Worm (Caenorhabditis elegans): ENCODE data around the gene nspd-7.
A peak's percentile ranks its signal among the peaks of the same experiment; 100 is the strongest.

The nspd-7 gene

ce11 chrIV:10252886-10253639 is 15.9 kb downstream of the nspd-7 start:
- TF ChIP-seq dmd-6 (GFP tag; IDR thresholded peaks at IDR 0.05) (peak; percentile 45), unc-62 (GFP tag; optimal IDR thresholded peaks at IDR 0.05 in 1 of 2) (peak in 1 of 2 experiments; percentile 43), unc-62 (tag; optimal IDR thresholded peaks at IDR 0.05) (no peak), F37D6.2 (tag; optimal IDR thresholded peaks at IDR 0.05) (no peak), dmd-9 (GFP tag; IDR thresholded peaks at IDR 0.05) (no peak), ama-1 (optimal IDR thresholded peaks at IDR 0.05) (no peak), dve-1 (tag; optimal IDR thresholded peaks at IDR 0.05; ENCODE audit: insufficient read depth) (peak; percentile 39), T26A8.4 (GFP tag; IDR thresholded peaks at IDR 0.05) (0 out of 2 replicates have a peak, but pooled peaks have one; percentile 17), pqm-1 (tag; optimal IDR thresholded peaks at IDR 0.05) (peak; percentile 9), lim-7 (GFP tag; IDR thresholded peaks at IDR 0.05) (no peak), daf-16 (GFP tag; optimal IDR thresholded peaks at IDR 0.05) (no peak), daf-16 (tag; optimal IDR thresholded peaks at IDR 0.05) (peak; percentile 23)

ce11 chrIV:10252350-10252792 is 16.6 kb downstream of the nspd-7 start:
- no peak; the same call in none of the 2 replicates for TF ChIP-seq egl-43 (GFP tag; IDR thresholded peaks at IDR 0.05)
- TF ChIP-seq mep-1 (tag; optimal IDR thresholded peaks at IDR 0.05): peak; percentile 92
- TF ChIP-seq lir-3 (tag; optimal IDR thresholded peaks at IDR 0.05): no peak
- TF ChIP-seq jun-1 (tag; optimal IDR thresholded peaks at IDR 0.05): peak; percentile 80
- 0 out of 2 replicates have a peak, but pooled peaks have one; percentile 50 for TF ChIP-seq zfp-3 (GFP tag; conservative IDR thresholded peaks at IDR 0.05)
- peak; percentile 45; the same call in 1 of the 2 replicates for TF ChIP-seq php-3 (GFP tag; IDR thresholded peaks at IDR 0.05)
- TF ChIP-seq tag-97 (GFP tag; IDR thresholded peaks at IDR 0.05): no peak
- no peak for TF ChIP-seq snpc-4 (tag; optimal IDR thresholded peaks at IDR 0.05)
- no peak for TF ChIP-seq lin-15B (tag; optimal IDR thresholded peaks at IDR 0.05)
- 0 out of 2 replicates have a peak, but pooled peaks have one; percentile 26 for TF ChIP-seq Y75B8A.6 (GFP tag; IDR thresholded peaks at IDR 0.05)
- peak; percentile 92 for TF ChIP-seq nhr-48 (tag; optimal IDR thresholded peaks at IDR 0.05)
- TF ChIP-seq nhr-11 (tag; optimal IDR thresholded peaks at IDR 0.05): peak; percentile 96
- TF ChIP-seq nhr-42 (GFP tag; IDR thresholded peaks at IDR 0.05): no peak
- no peak for TF ChIP-seq ZK337.2 (GFP tag; IDR thresholded peaks at IDR 0.05)
- peak; percentile 56 for TF ChIP-seq lin-13 (GFP tag; optimal IDR thresholded peaks at IDR 0.05)
- TF ChIP-seq aly-2 (tag; optimal IDR thresholded peaks at IDR 0.05): no peak
- peak; percentile 95 for TF ChIP-seq dve-1 (tag; optimal IDR thresholded peaks at IDR 0.05; ENCODE audit: insufficient read depth)
- TF ChIP-seq gei-8 (GFP tag; optimal IDR thresholded peaks at IDR 0.05): peak; percentile 73
- TF ChIP-seq fos-1 (tag; optimal IDR thresholded peaks at IDR 0.05): peak; percentile 16
- 0 out of 2 replicates have a peak, but pooled peaks have one; percentile 39 for TF ChIP-seq vab-7 (GFP tag; IDR thresholded peaks at IDR 0.05)
- TF ChIP-seq arid-1 (GFP tag; conservative IDR thresholded peaks at IDR 0.05): no peak
- peak; percentile 72 for TF ChIP-seq mxl-2 (GFP tag; conservative IDR thresholded peaks at IDR 0.05)
- TF ChIP-seq spr-1 (tag; optimal IDR thresholded peaks at IDR 0.05): peak; percentile 73
- peak; percentile 82 for TF ChIP-seq nhr-77 (tag; optimal IDR thresholded peaks at IDR 0.05)
- TF ChIP-seq saeg-2 (GFP tag; IDR thresholded peaks at IDR 0.05): 0 out of 2 replicates have a peak, but pooled peaks have one; percentile 56
- no peak for TF ChIP-seq zfp-2 (tag; optimal IDR thresholded peaks at IDR 0.05)
- 0 out of 2 replicates have a peak, but pooled peaks have one; percentile 12 for TF ChIP-seq Y105C5A.15 (GFP tag; IDR thresholded peaks at IDR 0.05)
- TF ChIP-seq nhr-237 (tag; optimal IDR thresholded peaks at IDR 0.05): no peak
- TF ChIP-seq nhr-25 (tag; optimal IDR thresholded peaks at IDR 0.05; ENCODE audit: borderline replicate concordance, insufficient read depth): peak; percentile 37
- no peak for TF ChIP-seq snpc-1.2 (GFP tag; IDR thresholded peaks at IDR 0.05)
- TF ChIP-seq pqm-1 (tag; optimal IDR thresholded peaks at IDR 0.05): peak; percentile 70
- no peak for TF ChIP-seq zip-2 (tag; optimal IDR thresholded peaks at IDR 0.05)
- TF ChIP-seq nhr-28 (tag; optimal IDR thresholded peaks at IDR 0.05): peak; percentile 90
- TF ChIP-seq T26A8.4 (GFP tag; IDR thresholded peaks at IDR 0.05): peak; percentile 43; the same call in 1 of the 2 replicates
- TF ChIP-seq spr-3 (GFP tag; optimal IDR thresholded peaks at IDR 0.05): no peak
- TF ChIP-seq mdl-1 (tag; optimal IDR thresholded peaks at IDR 0.05): peak; percentile 71 to 99
- peak; percentile 80 for TF ChIP-seq T20F7.1 (GFP tag; optimal IDR thresholded peaks at IDR 0.05)
- no peak for TF ChIP-seq madf-5 (GFP tag; IDR thresholded peaks at IDR 0.05)
- peak; percentile 91 for TF ChIP-seq rbr-2 (tag; optimal IDR thresholded peaks at IDR 0.05)
- no peak for TF ChIP-seq ztf-11 (tag; optimal IDR thresholded peaks at IDR 0.05)

All from whole organism, L4 larva.